Worm (Caenorhabditis elegans) whole organism, L2 larva: ENCODE measurements around the gene srh-136.

ENCODE experiments used
- C34F6.9 ChIP-seq: fragments of 150-350 bp; optimal IDR thresholded peaks from 2 replicates; lab custom pipeline; 2014; ENCODE audit warnings: missing biosample characterization, missing genetic modification characterization
- F13H6.1 ChIP-seq: sonication (generic microtip); optimal IDR thresholded peaks from 2 replicates; lab custom pipeline; 2016; ENCODE audit warnings: missing genetic modification characterization, missing compliant biosample characterization
- alr-1 ChIP-seq: fragments of 150-350 bp; optimal IDR thresholded peaks from 2 replicates; lab custom pipeline; 2014; ENCODE audit warnings: missing biosample characterization, missing genetic modification characterization
- aly-2 ChIP-seq: fragments of 150-350 bp; optimal IDR thresholded peaks from 2 replicates; lab custom pipeline; 2014; ENCODE audit warnings: missing biosample characterization, missing genetic modification characterization
- ama-1 ChIP-seq: fragments of 150-350 bp; optimal IDR thresholded peaks from 2 replicates; lab custom pipeline; 2018; ENCODE audit warnings: inconsistent platforms
- blmp-1 ChIP-seq: sonication (generic microtip); optimal IDR thresholded peaks from 2 replicates; lab custom pipeline; 2017; ENCODE audit warnings: missing genetic modification characterization, mild to moderate bottlenecking, missing compliant biosample characterization, antibody characterized with exemption, moderate library complexity; ENCODE audit not compliant: insufficient read depth
- ceh-16 ChIP-seq: fragments of 150-350 bp; optimal IDR thresholded peaks from 2 replicates; lab custom pipeline; 2014; ENCODE audit warnings: missing biosample characterization, missing genetic modification characterization
- ceh-82 ChIP-seq: fragments of 150-350 bp; optimal IDR thresholded peaks from 2 replicates; lab custom pipeline; 2014; ENCODE audit warnings: missing biosample characterization, missing genetic modification characterization
- egl-27 ChIP-seq: sonication (generic microtip); optimal IDR thresholded peaks from 3 replicates; lab custom pipeline; 2017; ENCODE audit warnings: missing biosample characterization, missing genetic modification reagents, missing genetic modification characterization
- elt-1 ChIP-seq: fragments of 150-350 bp; optimal IDR thresholded peaks from 2 replicates; lab custom pipeline; 2014; ENCODE audit warnings: missing biosample characterization, missing genetic modification characterization
- elt-3 ChIP-seq: sonication (generic microtip); optimal IDR thresholded peaks from 2 replicates; lab custom pipeline; 2017; ENCODE audit warnings: missing biosample characterization, missing genetic modification characterization
- fos-1 ChIP-seq: fragments of 150-350 bp; optimal IDR thresholded peaks from 2 replicates; lab custom pipeline; 2014; ENCODE audit warnings: missing biosample characterization, missing genetic modification characterization
- gmeb-1 ChIP-seq: fragments of 150-350 bp; optimal IDR thresholded peaks from 2 replicates; lab custom pipeline; 2014; ENCODE audit warnings: missing biosample characterization, missing genetic modification characterization
- lin-11 ChIP-seq: fragments of 150-350 bp; sonication (generic microtip); optimal IDR thresholded peaks from 2 replicates; lab custom pipeline; 2014; ENCODE audit warnings: missing biosample characterization, missing genetic modification characterization, inconsistent platforms, mixed read lengths
- lin-13 ChIP-seq: fragments of 150-350 bp; optimal IDR thresholded peaks from 2 replicates; lab custom pipeline; 2014; ENCODE audit warnings: missing biosample characterization, missing genetic modification reagents, missing genetic modification characterization
- lin-39 ChIP-seq: fragments of 150-350 bp; optimal IDR thresholded peaks from 2 replicates; lab custom pipeline; 2014; ENCODE audit warnings: missing biosample characterization, missing genetic modification reagents, missing genetic modification characterization
- lsy-2 ChIP-seq, 2 experiments: fragments of 150-350 bp in 1 of 2; sonication (generic microtip) in 1 of 2; optimal IDR thresholded peaks; 2 replicates each; lab custom pipeline; 2014 to 2017; ENCODE audit warnings: missing biosample characterization in 2 of 2, missing genetic modification characterization in 2 of 2
- mbf-1 ChIP-seq: sonication (generic microtip); optimal IDR thresholded peaks from 2 replicates; lab custom pipeline; 2017; ENCODE audit warnings: missing biosample characterization, missing genetic modification characterization
- mdl-1 ChIP-seq, 2 experiments: fragments of 150-350 bp in 1 of 2; sonication (generic microtip) in 1 of 2; optimal IDR thresholded peaks; 2 replicates each; lab custom pipeline; 2017; ENCODE audit warnings: missing biosample characterization in 2 of 2, missing genetic modification characterization in 2 of 2
- nhr-10 ChIP-seq: sonication (generic microtip); optimal IDR thresholded peaks from 2 replicates; lab custom pipeline; 2017; ENCODE audit warnings: missing biosample characterization, missing genetic modification characterization
- nhr-11 ChIP-seq: fragments of 150-350 bp; optimal IDR thresholded peaks from 2 replicates; lab custom pipeline; 2014; ENCODE audit warnings: missing biosample characterization, missing genetic modification characterization
- nhr-12 ChIP-seq: fragments of 150-350 bp; optimal IDR thresholded peaks from 2 replicates; lab custom pipeline; 2014; ENCODE audit warnings: missing biosample characterization, missing genetic modification characterization
- nhr-129 ChIP-seq: fragments of 150-350 bp; optimal IDR thresholded peaks from 2 replicates; lab custom pipeline; 2014; ENCODE audit warnings: missing biosample characterization, missing genetic modification characterization
- nhr-21 ChIP-seq: fragments of 150-350 bp; optimal IDR thresholded peaks from 2 replicates; lab custom pipeline; 2014; ENCODE audit warnings: missing biosample characterization, missing genetic modification characterization
- nhr-23 ChIP-seq: fragments of 150-350 bp; optimal IDR thresholded peaks from 2 replicates; lab custom pipeline; 2014; ENCODE audit warnings: missing biosample characterization, missing genetic modification reagents, missing genetic modification characterization
- nhr-237 ChIP-seq: fragments of 150-350 bp; optimal IDR thresholded peaks from 2 replicates; lab custom pipeline; 2014; ENCODE audit warnings: missing biosample characterization, missing genetic modification characterization
- nhr-25 ChIP-seq: fragments of 150-350 bp; sonication (generic microtip); optimal IDR thresholded peaks from 3 replicates; lab custom pipeline; 2014; ENCODE audit warnings: missing biosample characterization, missing genetic modification characterization
- nhr-77 ChIP-seq: fragments of 150-350 bp; optimal IDR thresholded peaks from 2 replicates; lab custom pipeline; 2014; ENCODE audit warnings: missing biosample characterization, missing genetic modification characterization
- peb-1 ChIP-seq: fragments of 150-350 bp; optimal IDR thresholded peaks from 2 replicates; lab custom pipeline; 2014; ENCODE audit warnings: missing biosample characterization, missing genetic modification characterization
- sem-4 ChIP-seq: fragments of 150-350 bp; optimal IDR thresholded peaks from 2 replicates; lab custom pipeline; 2014; ENCODE audit warnings: missing biosample characterization, missing genetic modification reagents, missing genetic modification characterization
- sma-3 ChIP-seq: sonication (generic microtip); optimal IDR thresholded peaks from 2 replicates; lab custom pipeline; 2016; ENCODE audit warnings: missing genetic modification reagents, missing genetic modification characterization, missing compliant biosample characterization
- sma-9 ChIP-seq, 2 experiments: fragments of 150-350 bp in 1 of 2; sonication (generic microtip) in 1 of 2; optimal IDR thresholded peaks; 2 replicates each; lab custom pipeline; 2014 to 2016; ENCODE audit warnings: missing genetic modification characterization in 2 of 2, mild to moderate bottlenecking in 1 of 2, missing biosample characterization in 1 of 2, missing compliant biosample characterization in 1 of 2, missing genetic modification reagents in 1 of 2, moderate library complexity in 1 of 2
- snpc-4 ChIP-seq: fragments of 150-350 bp; optimal IDR thresholded peaks from 2 replicates; lab custom pipeline; 2014; ENCODE audit warnings: missing biosample characterization, missing genetic modification characterization
- unc-39 ChIP-seq: fragments of 150-350 bp; optimal IDR thresholded peaks from 2 replicates; lab custom pipeline; 2014; ENCODE audit warnings: missing biosample characterization, missing genetic modification characterization
- unc-55 ChIP-seq: fragments of 150-350 bp; sonication (generic microtip); optimal IDR thresholded peaks from 3 replicates; lab custom pipeline; 2014; ENCODE audit warnings: missing biosample characterization, missing genetic modification reagents, missing genetic modification characterization
- zag-1 ChIP-seq: fragments of 150-350 bp; optimal IDR thresholded peaks from 2 replicates; lab custom pipeline; 2014; ENCODE audit warnings: missing biosample characterization, missing genetic modification characterization
- ztf-11 ChIP-seq: sonication (generic microtip); optimal IDR thresholded peaks from 2 replicates; lab custom pipeline; 2017; ENCODE audit warnings: missing biosample characterization, missing genetic modification characterization
- ztf-4 ChIP-seq: fragments of 150-350 bp; optimal IDR thresholded peaks from 2 replicates; lab custom pipeline; 2014; ENCODE audit warnings: missing biosample characterization, missing genetic modification characterization

Gene srh-136

ce11 chrV:16455065-16455464 is 42.3 kb downstream of the srh-136 start, which contains the start of gene str-14:
Gene str-14 (minus strand): TSS chrV:16455165.
- TF ChIP-seq nhr-237 (tag; lab: Kevin White, UChicago) (no peak), ztf-11 (tag; lab: Kevin White, UChicago) (no peak), sem-4 (tag; lab: Kevin White, UChicago) (no peak), sma-9 (GFP tag; optimal IDR thresholded peaks at IDR 0.05; lab: Kevin White, UChicago) (no peak), sma-9 (tag; optimal IDR thresholded peaks at IDR 0.05; lab: Kevin White, UChicago) (no peak), nhr-25 (no peak), peb-1 (no peak), unc-55 (GFP tag; lab: Kevin White, UChicago) (no peak), mbf-1 (tag; lab: Kevin White, UChicago) (no peak), ceh-82 (tag; lab: Kevin White, UChicago) (no peak), sma-3 (GFP tag; lab: Kevin White, UChicago) (no peak), egl-27 (no peak), lin-39 (no peak), nhr-11 (tag; lab: Kevin White, UChicago) (no peak), lin-13 (no peak), ceh-16 (tag; lab: Kevin White, UChicago) (no peak), gmeb-1 (no peak), lsy-2 (tag; optimal IDR thresholded peaks at IDR 0.05; lab: Kevin White, UChicago) (no peak), snpc-4 (tag; lab: Kevin White, UChicago) (no peak), fos-1 (tag; lab: Kevin White, UChicago) (no peak), elt-1 (tag; lab: Kevin White, UChicago) (no peak)

ce11 chrV:16447735-16448134 is 49.7 kb downstream of the srh-136 start, which contains the start of gene T08G3.13:
Gene T08G3.13 (plus strand): TSS chrV:16448035.
- TF ChIP-seq ceh-16 (tag; lab: Kevin White, UChicago) (no peak), F13H6.1 (tag; lab: Kevin White, UChicago) (no peak), nhr-23 (tag; lab: Kevin White, UChicago) (no peak), elt-1 (tag; lab: Kevin White, UChicago) (no peak), nhr-77 (tag; lab: Kevin White, UChicago) (no peak), nhr-129 (tag; lab: Kevin White, UChicago) (no peak), nhr-21 (tag; lab: Kevin White, UChicago) (no peak), ztf-4 (tag; lab: Kevin White, UChicago) (no peak), alr-1 (no peak), lin-11 (tag; lab: Kevin White, UChicago) (no peak), elt-3 (no peak), lin-13 (no peak), blmp-1 (no peak), zag-1 (tag; lab: Kevin White, UChicago) (no peak), peb-1 (no peak), C34F6.9 (tag; lab: Kevin White, UChicago) (no peak), gmeb-1 (no peak), unc-39 (no peak), nhr-12 (no peak), lin-39 (no peak)
- TF ChIP-seq, all 48 proteins: peak for 0

- TF ChIP-seq ztf-4 (tag; lab: Kevin White, UChicago): no peak
- no peak for TF ChIP-seq gmeb-1
- TF ChIP-seq aly-2: no peak
- no peak for TF ChIP-seq egl-27
- no peak for TF ChIP-seq zag-1 (tag; lab: Kevin White, UChicago)
- TF ChIP-seq nhr-129 (tag; lab: Kevin White, UChicago): no peak
- TF ChIP-seq nhr-25: no peak
- TF ChIP-seq ama-1: no peak
- no peak for TF ChIP-seq mdl-1 (tag; optimal IDR thresholded peaks at IDR 0.05; lab: Kevin White, UChicago)
- no peak for TF ChIP-seq unc-39
- no peak for TF ChIP-seq nhr-12
- TF ChIP-seq sma-9 (GFP tag; optimal IDR thresholded peaks at IDR 0.05; lab: Kevin White, UChicago): no peak
- no peak for TF ChIP-seq sma-9 (tag; optimal IDR thresholded peaks at IDR 0.05; lab: Kevin White, UChicago)
- no peak for TF ChIP-seq nhr-10 (tag; lab: Kevin White, UChicago)
- TF ChIP-seq peb-1: no peak
- TF ChIP-seq, all 48 proteins: peak for 0
Observed at ce11 chrV:16446191-16446590, 51.2 kb downstream of the srh-136 start.
